Fruit fly (Drosophila melanogaster) whole organism, embryonic: ENCODE results near the gene e.
A peak's percentile ranks its signal among the peaks of the same experiment; 100 is the strongest.

Source experiments
- ATbp ChIP-seq: fragments of 200-800 bp; sonication (Bioruptor generic); optimal IDR thresholded peaks from 2 replicates; lab custom pipeline; 2017; ENCODE audit warnings: missing biosample characterization, mild to moderate bottlenecking, missing genetic modification characterization, missing genetic modification reagents
- BtbVII ChIP-seq: fragments of 200-800 bp; sonication (Bioruptor generic); optimal IDR thresholded peaks from 3 replicates; lab custom pipeline; 2017; ENCODE audit warnings: missing biosample characterization, mild to moderate bottlenecking, missing genetic modification characterization
- CG10209 ChIP-seq: fragments of 200-800 bp; sonication (Bioruptor generic); optimal IDR thresholded peaks from 3 replicates; lab custom pipeline; 2017; ENCODE audit warnings: missing biosample characterization, mild to moderate bottlenecking, missing genetic modification characterization, missing genetic modification reagents
- CG10267 ChIP-seq: fragments of 200-800 bp; sonication (Bioruptor generic); optimal IDR thresholded peaks from 2 replicates; lab custom pipeline; 2018; ENCODE audit warnings: missing biosample characterization, mild to moderate bottlenecking, missing genetic modification characterization, moderate library complexity
- CG10543 ChIP-seq: fragments of 200-800 bp; sonication (Bioruptor generic); optimal IDR thresholded peaks from 3 replicates; lab custom pipeline; 2017; ENCODE audit warnings: missing biosample characterization, mild to moderate bottlenecking, missing genetic modification characterization, moderate library complexity
- CG11085 ChIP-seq: fragments of 200-800 bp; sonication (Bioruptor generic); IDR thresholded peaks from 2 replicates; pipeline ENCODE4 v1.3.6; 2022; ENCODE audit warnings: missing biosample characterization, missing genetic modification characterization
- CG11695 ChIP-seq: fragments of 200-800 bp; sonication (Bioruptor generic); IDR thresholded peaks from 3 replicates; pipeline ENCODE4 v1.3.6; 2022; ENCODE audit warnings: missing biosample characterization, missing genetic modification characterization
- CG12299 ChIP-seq: fragments of 200-800 bp; sonication (Bioruptor generic); optimal IDR thresholded peaks from 2 replicates; lab custom pipeline; 2018; ENCODE audit warnings: missing biosample characterization, mild to moderate bottlenecking, missing genetic modification characterization
- CG1233 ChIP-seq: fragments of 200-800 bp; sonication (Bioruptor generic); optimal IDR thresholded peaks from 4 replicates; lab custom pipeline; 2018; ENCODE audit warnings: missing biosample characterization, mild to moderate bottlenecking, missing genetic modification characterization
- CG13287 ChIP-seq: fragments of 200-800 bp; sonication (Bioruptor generic); IDR thresholded peaks from 2 replicates; pipeline ENCODE4 v1.3.6; 2022; ENCODE audit warnings: missing biosample characterization, missing genetic modification characterization; ENCODE audit not compliant: partially characterized antibody
- CG13296 ChIP-seq: fragments of 200-800 bp; sonication (Bioruptor generic); optimal IDR thresholded peaks from 3 replicates; lab custom pipeline; 2018; ENCODE audit warnings: missing biosample characterization, mild to moderate bottlenecking, missing genetic modification characterization
- CG14667 ChIP-seq: fragments of 200-800 bp; sonication (Bioruptor generic); IDR thresholded peaks from 2 replicates; pipeline ENCODE4 v1.3.6; 2022; ENCODE audit warnings: missing biosample characterization, missing genetic modification characterization
- CG17359 ChIP-seq: fragments of 200-800 bp; sonication (Bioruptor generic); optimal IDR thresholded peaks from 3 replicates; lab custom pipeline; 2018; ENCODE audit warnings: missing biosample characterization, mild to moderate bottlenecking, missing genetic modification characterization, moderate library complexity
- CG17829 ChIP-seq: fragments of 200-800 bp; optimal IDR thresholded peaks from 2 replicates; lab custom pipeline; 2019; ENCODE audit warnings: missing biosample characterization, mild to moderate bottlenecking, missing genetic modification characterization, moderate library complexity
- CG18011 ChIP-seq: fragments of 200-800 bp; sonication (Bioruptor generic); optimal IDR thresholded peaks from 2 replicates; lab custom pipeline; 2017; ENCODE audit warnings: missing biosample characterization, missing genetic modification characterization, mild to moderate bottlenecking, moderate library complexity, missing genotype
- CG1832 ChIP-seq: fragments of 200-800 bp; sonication (Bioruptor generic); optimal IDR thresholded peaks from 2 replicates; lab custom pipeline; 2017; ENCODE audit warnings: missing biosample characterization, mild to moderate bottlenecking, missing genetic modification characterization, inconsistent platforms
- CG18619 ChIP-seq: fragments of 200-800 bp; sonication (Bioruptor generic); optimal IDR thresholded peaks from 3 replicates; lab custom pipeline; 2017; ENCODE audit warnings: missing biosample characterization, mild to moderate bottlenecking, missing genetic modification characterization
- CG2712 ChIP-seq: fragments of 200-800 bp; optimal IDR thresholded peaks from 3 replicates; lab custom pipeline; 2019; ENCODE audit warnings: missing biosample characterization, mild to moderate bottlenecking, missing genetic modification characterization, moderate library complexity
- CG31441 ChIP-seq: fragments of 200-800 bp; sonication (Bioruptor generic); IDR thresholded peaks from 2 replicates; pipeline ENCODE4 v1.3.6; 2022; ENCODE audit warnings: missing biosample characterization, missing genetic modification characterization
- CG3407 ChIP-seq: fragments of 200-800 bp; sonication (Bioruptor generic); optimal IDR thresholded peaks from 2 replicates; lab custom pipeline; 2018; ENCODE audit warnings: missing biosample characterization, mild to moderate bottlenecking, missing genetic modification characterization
- CG4404 ChIP-seq: fragments of 200-800 bp; sonication (Bioruptor generic); IDR thresholded peaks from 2 replicates; pipeline ENCODE4 v1.3.6; 2022; ENCODE audit warnings: missing biosample characterization, missing genetic modification characterization
- CG7556 ChIP-seq: fragments of 200-800 bp; sonication (Bioruptor generic); optimal IDR thresholded peaks from 2 replicates; lab custom pipeline; 2017; ENCODE audit warnings: missing biosample characterization, mild to moderate bottlenecking, missing genetic modification characterization
- CG9437 ChIP-seq: fragments of 200-800 bp; sonication (Bioruptor generic); optimal IDR thresholded peaks from 2 replicates; lab custom pipeline; 2018; ENCODE audit warnings: missing biosample characterization, mild to moderate bottlenecking, missing genetic modification characterization
- Doc2 ChIP-seq: fragments of 200-800 bp; sonication (Bioruptor generic); IDR thresholded peaks from 2 replicates; pipeline ENCODE4 v1.3.6; 2022; ENCODE audit warnings: missing biosample characterization, missing genetic modification characterization
- E2f1 ChIP-seq: fragments of 200-800 bp; sonication (Bioruptor generic); IDR thresholded peaks from 2 replicates; pipeline ENCODE4 v1.3.6; 2022; ENCODE audit warnings: missing biosample characterization, missing genetic modification characterization
- Lim3 ChIP-seq: fragments of 200-800 bp; sonication (Bioruptor generic); IDR thresholded peaks from 2 replicates; pipeline ENCODE4 v1.3.6; 2022; ENCODE audit warnings: missing biosample characterization, missing genetic modification characterization
- NC2α ChIP-seq: fragments of 200-800 bp; sonication (Bioruptor generic); optimal IDR thresholded peaks from 2 replicates; lab custom pipeline; 2016; ENCODE audit warnings: missing biosample characterization, missing genetic modification characterization
- Neu2 ChIP-seq: fragments of 200-800 bp; sonication (Bioruptor generic); optimal IDR thresholded peaks from 3 replicates; lab custom pipeline; 2016; ENCODE audit warnings: missing biosample characterization, missing genetic modification characterization, borderline replicate concordance
- Nf-YA ChIP-seq: fragments of 200-800 bp; sonication (Bioruptor generic); IDR thresholded peaks from 2 replicates; pipeline ENCODE4 v1.3.6; 2022; ENCODE audit warnings: missing biosample characterization, missing genetic modification characterization
- TFAM ChIP-seq: fragments of 200-800 bp; sonication (Bioruptor generic); optimal IDR thresholded peaks from 2 replicates; lab custom pipeline; 2017; ENCODE audit warnings: missing biosample characterization, missing genetic modification characterization, inconsistent platforms
- Vsx1 ChIP-seq: fragments of 200-800 bp; sonication (Bioruptor generic); optimal IDR thresholded peaks from 2 replicates; lab custom pipeline; 2017; ENCODE audit warnings: missing biosample characterization, mild to moderate bottlenecking, missing genetic modification characterization, missing genetic modification reagents
- bsh ChIP-seq, 2 experiments: fragments of 200-800 bp; sonication (Bioruptor generic); optimal IDR thresholded peaks; 2 replicates each; lab custom pipeline; 2017 to 2018; ENCODE audit warnings: mild to moderate bottlenecking in 2 of 2, missing biosample characterization in 2 of 2, missing genetic modification characterization in 2 of 2, moderate library complexity in 1 of 2
- cad ChIP-seq: fragments of >200 bp; optimal IDR thresholded peaks from 2 replicates; lab custom pipeline; 2017; ENCODE audit warnings: missing biosample characterization, missing genetic modification characterization
- caup ChIP-seq: fragments of 200-800 bp; sonication (Bioruptor generic); optimal IDR thresholded peaks from 3 replicates; lab custom pipeline; 2017; ENCODE audit warnings: missing biosample characterization, mild to moderate bottlenecking, missing genetic modification characterization, moderate library complexity; ENCODE audit not compliant: severe bottlenecking
- crc ChIP-seq: fragments of 200-800 bp; sonication (Bioruptor generic); optimal IDR thresholded peaks from 2 replicates; lab custom pipeline; 2016; ENCODE audit warnings: missing biosample characterization, missing genetic modification characterization
- disco-r ChIP-seq: fragments of 200-800 bp; sonication (Bioruptor generic); optimal IDR thresholded peaks from 2 replicates; lab custom pipeline; 2016; ENCODE audit warnings: missing biosample characterization, missing genetic modification characterization
- dpn ChIP-seq, 2 experiments: fragments of 200-800 bp; sonication (Bioruptor generic); optimal IDR thresholded peaks; 3 replicates each; lab custom pipeline; 2016; ENCODE audit warnings: missing biosample characterization in 2 of 2, missing genetic modification characterization in 2 of 2
- ems ChIP-seq: fragments of 200-800 bp; sonication (Bioruptor generic); optimal IDR thresholded peaks from 3 replicates; lab custom pipeline; 2016; ENCODE audit warnings: missing biosample characterization, missing genetic modification characterization
- esg ChIP-seq: fragments of 200-800 bp; sonication (Bioruptor generic); conservative IDR thresholded peaks from 2 replicates; pipeline ENCODE4 v1.3.6; 2022; ENCODE audit warnings: missing biosample characterization, missing genetic modification characterization
- gem ChIP-seq: fragments of 200-800 bp; sonication (Bioruptor generic); optimal IDR thresholded peaks from 2 replicates; lab custom pipeline; 2019; ENCODE audit warnings: missing biosample characterization, mild to moderate bottlenecking, missing genetic modification characterization, moderate library complexity
- hb ChIP-seq: fragments of 200-800 bp; sonication (Bioruptor generic); IDR thresholded peaks from 3 replicates; pipeline ENCODE4 v1.3.6; 2022; ENCODE audit warnings: missing biosample characterization, missing genetic modification characterization; ENCODE audit not compliant: partially characterized antibody
- inv ChIP-seq: fragments of 200-800 bp; sonication (Bioruptor generic); IDR thresholded peaks from 2 replicates; pipeline ENCODE4 v1.3.6; 2022; ENCODE audit warnings: missing biosample characterization, missing genetic modification characterization; ENCODE audit not compliant: partially characterized antibody
- lilli ChIP-seq: fragments of 200-800 bp; sonication (Bioruptor generic); optimal IDR thresholded peaks from 3 replicates; lab custom pipeline; 2016; ENCODE audit warnings: missing biosample characterization, missing genetic modification characterization
- nerfin-1 ChIP-seq: fragments of 200-800 bp; sonication (Bioruptor generic); optimal IDR thresholded peaks from 3 replicates; lab custom pipeline; 2019; ENCODE audit warnings: missing biosample characterization, mild to moderate bottlenecking, missing genetic modification characterization, moderate library complexity
- nom ChIP-seq: fragments of 200-800 bp; sonication (Bioruptor generic); optimal IDR thresholded peaks from 2 replicates; lab custom pipeline; 2017; ENCODE audit warnings: missing biosample characterization, missing genetic modification characterization, mild to moderate bottlenecking, moderate library complexity, missing genetic modification reagents
- p53 ChIP-seq: fragments of 200-800 bp; sonication (Bioruptor generic); optimal IDR thresholded peaks from 2 replicates; lab custom pipeline; 2016; ENCODE audit warnings: missing biosample characterization, missing genetic modification characterization
- peb ChIP-seq: fragments of 200-800 bp; sonication (Bioruptor generic); IDR thresholded peaks from 2 replicates; pipeline ENCODE4 v1.3.6; 2022; ENCODE audit warnings: missing biosample characterization, missing genetic modification characterization
- ranshi ChIP-seq: fragments of 200-800 bp; sonication (Bioruptor generic); IDR thresholded peaks from 2 replicates; pipeline ENCODE4 v1.3.6; 2022; ENCODE audit warnings: missing biosample characterization, missing genetic modification characterization
- shn ChIP-seq: fragments of 200-800 bp; sonication (Bioruptor generic); optimal IDR thresholded peaks from 3 replicates; lab custom pipeline; 2016; ENCODE audit warnings: missing biosample characterization, missing genetic modification characterization
- ttk ChIP-seq: fragments of 200-800 bp; sonication (Bioruptor generic); IDR thresholded peaks from 2 replicates; pipeline ENCODE4 v2.1.2; 2022; ENCODE audit warnings: missing biosample characterization, missing genetic modification characterization
- twi ChIP-seq: fragments of 200-800 bp; optimal IDR thresholded peaks from 2 replicates; lab custom pipeline; 2019; ENCODE audit warnings: missing biosample characterization, mild to moderate bottlenecking, missing genetic modification characterization, moderate library complexity

Gene e

DNA sequence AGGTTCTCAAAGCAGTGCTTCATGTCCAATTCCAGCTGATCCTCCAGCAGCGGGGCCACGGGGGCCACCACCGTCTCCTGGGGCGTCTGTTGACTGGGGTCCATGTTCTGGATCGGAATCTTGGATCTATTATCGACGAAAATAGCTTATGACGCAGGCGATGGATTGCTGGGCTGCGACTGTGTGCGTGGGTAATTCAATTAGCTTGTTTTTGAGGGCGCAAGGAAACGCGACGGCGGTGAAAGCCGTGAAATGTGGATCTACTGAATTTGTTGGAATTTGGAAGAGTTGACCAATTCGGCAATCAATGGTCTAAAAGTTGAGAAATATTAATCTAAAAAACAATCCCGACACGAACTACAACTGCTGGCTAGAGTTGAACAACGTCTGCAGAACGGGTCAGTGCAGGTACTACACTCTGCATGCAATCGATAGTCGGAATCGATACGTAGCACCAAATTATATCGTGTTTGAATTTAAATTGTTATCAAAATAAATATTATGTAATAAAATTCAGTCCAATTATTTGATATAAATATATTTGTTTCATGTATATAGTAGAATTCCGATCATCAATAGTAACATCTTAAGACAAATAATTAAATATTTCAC is 36.6 kb upstream of the e start, which contains the start of gene CG3308 (continued):
- TF ChIP-seq hb: peak; percentile 68
- no peak for TF ChIP-seq ttk (GFP tag; lab: Robert Waterston, UW)
- 0 out of 2 replicates have a peak, but pooled peaks have one; percentile 8 for TF ChIP-seq peb (GFP tag; lab: Robert Waterston, UW)
- peak; percentile 47 for TF ChIP-seq CG2712 (tag; lab: Kevin White, UChicago)
- TF ChIP-seq CG10209 (GFP tag; lab: Kevin White, UChicago): peak; percentile 1
- TF ChIP-seq Neu2: no peak
- no peak for TF ChIP-seq CG11695
- no peak for TF ChIP-seq E2f1 (GFP tag; lab: Robert Waterston, UW)
- TF ChIP-seq CG13287 (GFP tag; lab: Robert Waterston, UW): peak; percentile 87
- TF ChIP-seq dpn (GFP tag; optimal IDR thresholded peaks at IDR 0.05; lab: Kevin White, UChicago): peak; percentile 40 to 51
- TF ChIP-seq TFAM (GFP tag; lab: Kevin White, UChicago): no peak
- TF ChIP-seq CG4404: no peak
- TF ChIP-seq CG17829: peak; percentile 54
- no peak for TF ChIP-seq esg (GFP tag; lab: Robert Waterston, UW)
- TF ChIP-seq CG1832 (GFP tag; lab: Kevin White, UChicago): no peak
- no peak for TF ChIP-seq ATbp
- TF ChIP-seq nom (GFP tag; lab: Kevin White, UChicago): peak; percentile 44
- no peak for TF ChIP-seq shn
- TF ChIP-seq caup (GFP tag; lab: Kevin White, UChicago): peak; percentile 76
- TF ChIP-seq crc (GFP tag; lab: Kevin White, UChicago): no peak
- no peak for TF ChIP-seq CG12299 (tag; lab: Kevin White, UChicago)
- peak; percentile 56 for TF ChIP-seq lilli (GFP tag; lab: Kevin White, UChicago)
- peak; percentile 33 for TF ChIP-seq CG17359 (tag; lab: Kevin White, UChicago)
- TF ChIP-seq CG14667 (GFP tag; lab: Robert Waterston, UW): no peak
- no peak for TF ChIP-seq CG31441 (GFP tag; lab: Robert Waterston, UW)
- no peak for TF ChIP-seq Doc2 (GFP tag; lab: Robert Waterston, UW)
- TF ChIP-seq twi (tag; lab: Kevin White, UChicago): no peak
- TF ChIP-seq NC2α (GFP tag; lab: Kevin White, UChicago): no peak
- peak; percentile 70 for TF ChIP-seq inv (GFP tag; lab: Robert Waterston, UW)
- TF ChIP-seq ems (GFP tag; lab: Kevin White, UChicago): peak; percentile 67
- no peak for TF ChIP-seq Lim3 (GFP tag; lab: Robert Waterston, UW)
- no peak for TF ChIP-seq Nf-YA
- TF ChIP-seq CG9437 (GFP tag; lab: Kevin White, UChicago): no peak
- TF ChIP-seq CG11085 (GFP tag; lab: Robert Waterston, UW): 0 out of 2 replicates have a peak, but pooled peaks have one; percentile 20
- TF ChIP-seq CG18011 (GFP tag; lab: Kevin White, UChicago): peak; percentile 7
- no peak for TF ChIP-seq nerfin-1 (tag; lab: Kevin White, UChicago)
- no peak for TF ChIP-seq disco-r
- TF ChIP-seq CG13296: peak; percentile 57
- no peak for TF ChIP-seq cad (GFP tag; lab: Kevin White, UChicago)

DNA sequence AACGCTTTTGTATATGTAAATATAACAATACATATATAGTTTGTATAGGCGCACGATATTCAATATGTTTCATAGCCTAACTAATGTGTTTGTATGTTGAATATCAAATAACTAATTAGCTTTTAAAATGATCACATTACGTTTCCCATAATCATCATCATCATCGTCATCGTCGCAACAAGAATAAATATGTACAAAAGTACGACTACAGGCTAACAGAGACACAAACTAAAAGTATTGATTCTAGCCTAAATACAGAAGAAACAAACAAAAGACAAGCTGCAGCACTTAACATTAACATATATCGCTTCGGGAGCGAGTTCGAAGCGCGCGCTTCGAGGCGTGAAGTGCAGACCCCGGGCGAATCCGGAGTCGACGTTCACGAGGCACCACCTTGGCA is 34.2 kb upstream of the e start:
- TF ChIP-seq CG1233 (GFP tag; lab: Kevin White, UChicago): peak; percentile 35
- TF ChIP-seq CG10543 (GFP tag; lab: Kevin White, UChicago): peak; percentile 25
- peak; percentile 1 for TF ChIP-seq CG7556 (GFP tag; lab: Kevin White, UChicago)
- peak; percentile 32 for TF ChIP-seq CG3407 (GFP tag; lab: Kevin White, UChicago)
- 0 out of 2 replicates have a peak, but pooled peaks have one; percentile 17 for TF ChIP-seq ranshi (GFP tag; lab: Robert Waterston, UW)
- TF ChIP-seq CG10267: no peak
- TF ChIP-seq Vsx1: peak; percentile 51
- peak; percentile 20 for TF ChIP-seq CG18619 (GFP tag; lab: Kevin White, UChicago)
- TF ChIP-seq p53 (GFP tag; lab: Kevin White, UChicago): no peak
- TF ChIP-seq BtbVII (GFP tag; lab: Kevin White, UChicago): peak; percentile 19
- TF ChIP-seq gem: peak; percentile 35
- peak; percentile 18 for TF ChIP-seq CG10209 (GFP tag; lab: Kevin White, UChicago)
- TF ChIP-seq bsh (GFP tag; optimal IDR thresholded peaks at IDR 0.05; lab: Kevin White, UChicago): peak in 1 of 2 experiments; percentile 39
